Worm (Caenorhabditis elegans) whole organism, L2 larva: Measurements from ENCODE around the gene Y81B9A.1.
A peak's percentile ranks its signal among the peaks of the same experiment; 100 is the strongest.

Experiments
- F13H6.1 ChIP-seq: sonication (generic microtip); optimal IDR thresholded peaks from 2 replicates; lab custom pipeline; 2016; ENCODE audit warnings: missing genetic modification characterization, missing compliant biosample characterization
- alr-1 ChIP-seq: fragments of 150-350 bp; optimal IDR thresholded peaks from 2 replicates; lab custom pipeline; 2014; ENCODE audit warnings: missing biosample characterization, missing genetic modification characterization
- aly-2 ChIP-seq: fragments of 150-350 bp; optimal IDR thresholded peaks from 2 replicates; lab custom pipeline; 2014; ENCODE audit warnings: missing biosample characterization, missing genetic modification characterization
- ceh-82 ChIP-seq: fragments of 150-350 bp; optimal IDR thresholded peaks from 2 replicates; lab custom pipeline; 2014; ENCODE audit warnings: missing biosample characterization, missing genetic modification characterization
- dmd-4 ChIP-seq: sonication (generic microtip); optimal IDR thresholded peaks from 2 replicates; lab custom pipeline; 2017; ENCODE audit warnings: missing biosample characterization, missing genetic modification characterization
- elt-1 ChIP-seq: fragments of 150-350 bp; optimal IDR thresholded peaks from 2 replicates; lab custom pipeline; 2014; ENCODE audit warnings: missing biosample characterization, missing genetic modification characterization
- lin-11 ChIP-seq: fragments of 150-350 bp; sonication (generic microtip); optimal IDR thresholded peaks from 2 replicates; lab custom pipeline; 2014; ENCODE audit warnings: missing biosample characterization, missing genetic modification characterization, inconsistent platforms, mixed read lengths
- lin-13 ChIP-seq: fragments of 150-350 bp; optimal IDR thresholded peaks from 2 replicates; lab custom pipeline; 2014; ENCODE audit warnings: missing biosample characterization, missing genetic modification reagents, missing genetic modification characterization
- lsy-2 ChIP-seq, 2 experiments: fragments of 150-350 bp in 1 of 2; sonication (generic microtip) in 1 of 2; optimal IDR thresholded peaks; 2 replicates each; lab custom pipeline; 2014 to 2017; ENCODE audit warnings: missing biosample characterization in 2 of 2, missing genetic modification characterization in 2 of 2
- mbf-1 ChIP-seq: sonication (generic microtip); optimal IDR thresholded peaks from 2 replicates; lab custom pipeline; 2017; ENCODE audit warnings: missing biosample characterization, missing genetic modification characterization
- mdl-1 ChIP-seq, 2 experiments: fragments of 150-350 bp in 1 of 2; sonication (generic microtip) in 1 of 2; optimal IDR thresholded peaks; 2 replicates each; lab custom pipeline; 2017; ENCODE audit warnings: missing biosample characterization in 2 of 2, missing genetic modification characterization in 2 of 2
- nhr-12 ChIP-seq: fragments of 150-350 bp; optimal IDR thresholded peaks from 2 replicates; lab custom pipeline; 2014; ENCODE audit warnings: missing biosample characterization, missing genetic modification characterization
- nhr-129 ChIP-seq: fragments of 150-350 bp; optimal IDR thresholded peaks from 2 replicates; lab custom pipeline; 2014; ENCODE audit warnings: missing biosample characterization, missing genetic modification characterization
- nhr-21 ChIP-seq: fragments of 150-350 bp; optimal IDR thresholded peaks from 2 replicates; lab custom pipeline; 2014; ENCODE audit warnings: missing biosample characterization, missing genetic modification characterization
- nhr-23 ChIP-seq: fragments of 150-350 bp; optimal IDR thresholded peaks from 2 replicates; lab custom pipeline; 2014; ENCODE audit warnings: missing biosample characterization, missing genetic modification reagents, missing genetic modification characterization
- nhr-237 ChIP-seq: fragments of 150-350 bp; optimal IDR thresholded peaks from 2 replicates; lab custom pipeline; 2014; ENCODE audit warnings: missing biosample characterization, missing genetic modification characterization
- nhr-6 ChIP-seq: fragments of 150-350 bp; optimal IDR thresholded peaks from 2 replicates; lab custom pipeline; 2014; ENCODE audit warnings: missing biosample characterization, missing genetic modification characterization
- nhr-77 ChIP-seq: fragments of 150-350 bp; optimal IDR thresholded peaks from 2 replicates; lab custom pipeline; 2014; ENCODE audit warnings: missing biosample characterization, missing genetic modification characterization
- peb-1 ChIP-seq: fragments of 150-350 bp; optimal IDR thresholded peaks from 2 replicates; lab custom pipeline; 2014; ENCODE audit warnings: missing biosample characterization, missing genetic modification characterization
- sem-4 ChIP-seq: fragments of 150-350 bp; optimal IDR thresholded peaks from 2 replicates; lab custom pipeline; 2014; ENCODE audit warnings: missing biosample characterization, missing genetic modification reagents, missing genetic modification characterization
- skn-1 ChIP-seq: sonication (generic microtip); optimal IDR thresholded peaks from 2 replicates; lab custom pipeline; 2017; ENCODE audit warnings: missing biosample characterization, missing genetic modification characterization
- sma-3 ChIP-seq: sonication (generic microtip); optimal IDR thresholded peaks from 2 replicates; lab custom pipeline; 2016; ENCODE audit warnings: missing genetic modification reagents, missing genetic modification characterization, missing compliant biosample characterization
- sma-9 ChIP-seq, 2 experiments: fragments of 150-350 bp in 1 of 2; sonication (generic microtip) in 1 of 2; optimal IDR thresholded peaks; 2 replicates each; lab custom pipeline; 2014 to 2016; ENCODE audit warnings: missing genetic modification characterization in 2 of 2, mild to moderate bottlenecking in 1 of 2, missing biosample characterization in 1 of 2, missing compliant biosample characterization in 1 of 2, missing genetic modification reagents in 1 of 2, moderate library complexity in 1 of 2
- snpc-4 ChIP-seq: fragments of 150-350 bp; optimal IDR thresholded peaks from 2 replicates; lab custom pipeline; 2014; ENCODE audit warnings: missing biosample characterization, missing genetic modification characterization
- unc-55 ChIP-seq: fragments of 150-350 bp; sonication (generic microtip); optimal IDR thresholded peaks from 3 replicates; lab custom pipeline; 2014; ENCODE audit warnings: missing biosample characterization, missing genetic modification reagents, missing genetic modification characterization
- unc-62 ChIP-seq: fragments of 150-350 bp; optimal IDR thresholded peaks from 2 replicates; lab custom pipeline; 2014; ENCODE audit warnings: missing biosample characterization, missing genetic modification reagents, missing genetic modification characterization
- zag-1 ChIP-seq: fragments of 150-350 bp; optimal IDR thresholded peaks from 2 replicates; lab custom pipeline; 2014; ENCODE audit warnings: missing biosample characterization, missing genetic modification characterization
- ztf-11 ChIP-seq: sonication (generic microtip); optimal IDR thresholded peaks from 2 replicates; lab custom pipeline; 2017; ENCODE audit warnings: missing biosample characterization, missing genetic modification characterization

Gene Y81B9A.1

DNA sequence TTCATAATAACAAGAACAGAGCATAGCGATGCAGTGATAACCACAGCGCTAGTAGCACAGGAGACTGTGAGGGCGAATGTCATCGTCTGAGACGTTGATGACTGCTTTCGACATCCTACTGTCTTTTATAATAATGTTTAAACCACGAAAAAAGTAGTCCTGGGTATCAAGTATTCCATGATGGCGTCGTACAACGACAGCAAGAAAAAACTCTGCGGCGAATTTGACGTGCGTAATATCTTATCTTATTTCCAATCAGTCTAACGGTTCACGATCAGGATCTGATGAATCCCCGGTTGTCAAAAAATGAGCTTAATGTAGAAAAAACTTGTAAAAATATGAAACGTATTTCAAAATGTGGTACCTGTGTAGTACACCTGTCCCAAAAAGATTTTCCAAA is 42.3 kb downstream of the Y81B9A.1 start, which contains the start of gene col-175:
col-175 (minus strand) TSS at position 101 of the 400 bp plus-strand sequence.
- TF ChIP-seq unc-55 (GFP tag; lab: Kevin White, UChicago) = no peak
- TF ChIP-seq mdl-1 (tag; optimal IDR thresholded peaks at IDR 0.05; lab: Kevin White, UChicago) = no peak

DNA sequence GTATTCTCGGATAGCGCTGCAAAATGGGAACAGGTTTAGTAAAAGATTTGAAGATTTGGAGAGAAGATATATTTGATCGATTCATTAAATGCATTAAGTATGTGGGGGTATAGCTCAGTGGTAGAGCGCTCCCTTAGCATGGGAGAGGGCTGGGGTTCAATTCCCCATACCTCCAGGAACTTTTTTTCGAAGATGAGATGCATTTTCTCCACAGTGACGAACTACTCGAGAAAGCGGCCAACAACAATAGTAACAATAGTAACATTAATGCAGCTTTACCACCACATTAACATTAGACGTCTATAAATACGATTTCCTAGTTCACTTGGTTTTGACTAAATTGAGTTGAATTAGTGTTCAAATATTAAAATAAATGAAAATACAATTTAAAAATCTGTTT is 45.5 kb downstream of the Y81B9A.1 start:
- TF ChIP-seq nhr-21 (tag; lab: Kevin White, UChicago) (peak; percentile 31), elt-1 (tag; lab: Kevin White, UChicago) (no peak)
- TF ChIP-seq, all 48 proteins: peak for 1

DNA sequence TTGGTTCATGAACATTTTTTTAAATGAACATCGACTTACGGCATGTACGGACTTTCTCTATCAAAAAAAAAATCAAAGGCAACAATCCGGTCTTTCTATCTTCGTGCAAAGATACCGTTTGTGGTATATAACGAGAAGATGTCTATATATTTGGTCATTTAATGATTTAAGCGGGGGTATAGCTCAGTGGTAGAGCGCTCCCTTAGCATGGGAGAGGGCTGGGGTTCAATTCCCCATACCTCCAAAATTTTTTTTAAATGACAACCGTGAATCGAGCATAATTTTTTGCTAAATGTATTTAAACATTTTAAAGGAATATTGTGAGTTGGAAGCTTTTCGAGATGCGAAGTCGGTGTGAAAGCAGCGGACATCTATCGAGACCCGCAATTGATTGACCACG is 46.4 kb downstream of the Y81B9A.1 start:
- TF ChIP-seq nhr-237 (tag; lab: Kevin White, UChicago) (no peak), sma-9 (GFP tag; optimal IDR thresholded peaks at IDR 0.05; lab: Kevin White, UChicago) (peak; percentile 25), sma-9 (tag; optimal IDR thresholded peaks at IDR 0.05; lab: Kevin White, UChicago) (no peak)

DNA sequence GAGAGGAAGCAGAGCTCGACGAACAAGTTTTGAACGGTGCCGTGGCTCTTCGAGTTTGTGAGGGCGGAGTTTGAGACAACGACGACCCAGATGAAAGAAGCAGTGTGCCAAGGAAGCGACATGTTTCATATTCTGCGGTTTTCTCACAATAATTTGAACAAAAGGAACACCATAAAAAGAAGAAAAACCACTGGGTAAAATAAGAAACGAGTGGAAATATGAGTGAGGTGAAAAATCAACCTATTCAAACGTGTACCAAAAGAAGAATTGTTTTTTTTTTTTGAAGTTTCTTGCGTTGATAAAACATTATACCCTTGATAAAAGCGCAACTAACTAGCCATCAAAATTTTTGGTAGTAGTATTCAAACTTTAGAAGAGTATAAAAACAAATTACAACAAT is 49.9 kb downstream of the Y81B9A.1 start, which contains the start of gene lgc-4:
lgc-4 (minus strand) TSS at position 101 of the 400 bp plus-strand sequence.
- no peak for TF ChIP-seq unc-55 (GFP tag; lab: Kevin White, UChicago)
- no peak for TF ChIP-seq aly-2 (tag; lab: Kevin White, UChicago)
- TF ChIP-seq nhr-6 = no peak
- no peak for TF ChIP-seq sma-9 (GFP tag; optimal IDR thresholded peaks at IDR 0.05; lab: Kevin White, UChicago)
- TF ChIP-seq sma-9 (tag; optimal IDR thresholded peaks at IDR 0.05; lab: Kevin White, UChicago) = no peak
- TF ChIP-seq zag-1 (tag; lab: Kevin White, UChicago) = no peak
- no peak for TF ChIP-seq ceh-82 (tag; lab: Kevin White, UChicago)
- TF ChIP-seq unc-62 = no peak
- TF ChIP-seq F13H6.1 (tag; lab: Kevin White, UChicago) = no peak
- TF ChIP-seq lin-11 (tag; lab: Kevin White, UChicago) = no peak
- no peak for TF ChIP-seq nhr-77 (tag; lab: Kevin White, UChicago)
- TF ChIP-seq dmd-4 (tag; lab: Kevin White, UChicago) = no peak
- TF ChIP-seq lsy-2 (tag; optimal IDR thresholded peaks at IDR 0.05; lab: Kevin White, UChicago) = no peak
- no peak for TF ChIP-seq sma-3 (GFP tag; lab: Kevin White, UChicago)
- TF ChIP-seq nhr-23 (tag; lab: Kevin White, UChicago) = no peak
- TF ChIP-seq mdl-1 (tag; optimal IDR thresholded peaks at IDR 0.05; lab: Kevin White, UChicago) = no peak
- no peak for TF ChIP-seq alr-1 (tag; lab: Kevin White, UChicago)
- TF ChIP-seq mbf-1 = no peak
- no peak for TF ChIP-seq nhr-12
- no peak for TF ChIP-seq elt-1 (tag; lab: Kevin White, UChicago)
- TF ChIP-seq skn-1 (tag; lab: Kevin White, UChicago) = no peak

- no peak for TF ChIP-seq ztf-11 (tag; lab: Kevin White, UChicago)
- no peak for TF ChIP-seq unc-62
- TF ChIP-seq lsy-2 (tag; optimal IDR thresholded peaks at IDR 0.05; lab: Kevin White, UChicago) = no peak
- no peak for TF ChIP-seq lin-13
- TF ChIP-seq zag-1 (tag; lab: Kevin White, UChicago) = no peak
- no peak for TF ChIP-seq sma-3 (GFP tag; lab: Kevin White, UChicago)
- no peak for TF ChIP-seq snpc-4
- no peak for TF ChIP-seq nhr-12
- TF ChIP-seq alr-1 (tag; lab: Kevin White, UChicago) = no peak
- no peak for TF ChIP-seq nhr-129 (tag; lab: Kevin White, UChicago)
- no peak for TF ChIP-seq sem-4 (tag; lab: Kevin White, UChicago)
- TF ChIP-seq peb-1 (tag; lab: Kevin White, UChicago) = no peak
- no peak for TF ChIP-seq unc-55 (GFP tag; lab: Kevin White, UChicago)
These were observed 51.0 kb downstream of the Y81B9A.1 start, which contains the start of gene gpa-12 for ce11 chrX:9243257-9243656. gpa-12 (plus strand) TSS chrX:9243557.
